Fruit fly (Drosophila melanogaster): ENCODE results near the gene Cpr72Ec.

The Cpr72Ec gene

dm6 chr3L:16381184-16381797 lies 14.2 kb upstream of the Cpr72Ec start, which contains the start of gene Agpat4 (continued):
- TF ChIP-seq CoRest (tag; optimal IDR thresholded peaks at IDR 0.05) (peak; percentile 67), CG3065 (GFP tag; optimal IDR thresholded peaks at IDR 0.05) (peak; percentile 1), lbe (GFP tag; optimal IDR thresholded peaks at IDR 0.05) (no peak), CG1792 (GFP tag; optimal IDR thresholded peaks at IDR 0.05) (no peak), Optix (GFP tag; IDR thresholded peaks at IDR 0.05) (no peak), CG17829 (tag; optimal IDR thresholded peaks at IDR 0.05) (peak; percentile 7), CG2712 (tag; optimal IDR thresholded peaks at IDR 0.05) (peak; percentile 6), CG12769 (tag; optimal IDR thresholded peaks at IDR 0.05) (peak; percentile 12), CG8290 (GFP tag; optimal IDR thresholded peaks at IDR 0.05) (peak; percentile 84), CG8290 (tag; optimal IDR thresholded peaks at IDR 0.05) (peak; percentile 61 to 76), phol (tag; optimal IDR thresholded peaks at IDR 0.05) (peak; percentile 23), kni (GFP tag; optimal IDR thresholded peaks at IDR 0.05) (peak; percentile 14), insv (GFP tag; optimal IDR thresholded peaks at IDR 0.05) (peak in 1 of 2 experiments; percentile 64), dpn (GFP tag; optimal IDR thresholded peaks at IDR 0.05) (no peak), caup (GFP tag; optimal IDR thresholded peaks at IDR 0.05; ENCODE audit: severe bottlenecking) (peak; percentile 2), tap (tag; optimal IDR thresholded peaks at IDR 0.05) (no peak), CG17802 (tag; optimal IDR thresholded peaks at IDR 0.05) (no peak), Poxn (GFP tag; IDR thresholded peaks at IDR 0.05) (no peak), CG42726 (GFP tag; IDR thresholded peaks at IDR 0.05; ENCODE audit: partially characterized antibody) (peak; percentile 68; the same call in 1 of the 2 replicates), Hmr (GFP tag; optimal IDR thresholded peaks at IDR 0.05) (peak; percentile 34), MBD-R2 (GFP tag; IDR thresholded peaks at IDR 0.05) (peak; percentile 36; the same call in 1 of the 2 replicates), B-H2 (GFP tag; optimal IDR thresholded peaks at IDR 0.05) (no peak), BEAF-32 (GFP tag; optimal IDR thresholded peaks at IDR 0.05) (peak; percentile 29), CG12299 (tag; optimal IDR thresholded peaks at IDR 0.05) (no peak), amos (GFP tag; IDR thresholded peaks at IDR 0.05; ENCODE audit: partially characterized antibody) (peak; percentile 44; the same call in 1 of the 2 replicates), CG10366 (GFP tag; IDR thresholded peaks at IDR 0.05) (no peak), pho (GFP tag; optimal IDR thresholded peaks at IDR 0.05) (no peak), crp (GFP tag; optimal IDR thresholded peaks at IDR 0.05) (peak in 1 of 2 experiments; percentile 74), chinmo (GFP tag; IDR thresholded peaks at IDR 0.05; ENCODE audit: partially characterized antibody) (0 out of 4 replicates have a peak, but pooled peaks have one; percentile 39), ftz-f1 (GFP tag; optimal IDR thresholded peaks at IDR 0.05) (peak; percentile 42), ranshi (GFP tag; IDR thresholded peaks at IDR 0.05) (no peak), ttk (GFP tag; IDR thresholded peaks at IDR 0.05) (0 out of 2 replicates have a peak, but pooled peaks have one; percentile 49), CTCF (GFP tag; optimal IDR thresholded peaks at IDR 0.05) (peak; percentile 68), fu2 (GFP tag; optimal IDR thresholded peaks at IDR 0.05) (no peak), Dbx (GFP tag; IDR thresholded peaks at IDR 0.05) (0 out of 3 replicates have a peak, but pooled peaks have one; percentile 3), CG1647 (GFP tag; optimal IDR thresholded peaks at IDR 0.05) (no peak), ERR (GFP tag; optimal IDR thresholded peaks at IDR 0.05) (peak; percentile 27), Elba2 (GFP tag; optimal IDR thresholded peaks at IDR 0.05) (peak; percentile 71), sob (GFP tag; IDR thresholded peaks at IDR 0.05) (peak; percentile 4; the same call in 1 of the 2 replicates), Deaf1 (tag; optimal IDR thresholded peaks at IDR 0.05) (peak; percentile 67), CG2116 (GFP tag; optimal IDR thresholded peaks at IDR 0.05) (peak; percentile 15), CG10543 (GFP tag; optimal IDR thresholded peaks at IDR 0.05) (peak; percentile 28), CG17385 (GFP tag; optimal IDR thresholded peaks at IDR 0.05) (no peak), Sin3A (optimal IDR thresholded peaks at IDR 0.05) (peak; percentile 31), vvl (GFP tag; IDR thresholded peaks at IDR 0.05) (no peak), tll (GFP tag; optimal IDR thresholded peaks at IDR 0.05) (peak in 1 of 2 experiments; percentile 40), Abd-B (GFP tag; optimal IDR thresholded peaks at IDR 0.05) (peak; percentile 11), Hr78 (GFP tag; optimal IDR thresholded peaks at IDR 0.05) (no peak), CG14710 (tag; optimal IDR thresholded peaks at IDR 0.05) (peak; percentile 26)
